Worm (Caenorhabditis elegans): Measurements from ENCODE around the gene twk-2.

twk-2 gene

ce11 chrII:4405358-4405757 lies 47.6 kb downstream of the twk-2 start, which contains the start of gene ZK430.5 (continued):
- TF ChIP-seq hmg-20 (GFP tag; IDR thresholded peaks at IDR 0.05) (no peak), nfyb-1 (GFP tag; IDR thresholded peaks at IDR 0.05) (no peak), efl-1 (GFP tag; optimal IDR thresholded peaks at IDR 0.05) (no peak)

- TF ChIP-seq tlf-1 (GFP tag; optimal IDR thresholded peaks at IDR 0.05) (no peak), tbx-9 (tag; optimal IDR thresholded peaks at IDR 0.05; ENCODE audit: borderline replicate concordance) (no peak), F49E8.2 (tag; optimal IDR thresholded peaks at IDR 0.05; ENCODE audit: insufficient read depth) (no peak), somi-1 (GFP tag; optimal IDR thresholded peaks at IDR 0.05) (no peak), nhr-27 (tag; optimal IDR thresholded peaks at IDR 0.05) (no peak), sptf-2 (GFP tag; optimal IDR thresholded peaks at IDR 0.05) (no peak), B0261.1 (tag; optimal IDR thresholded peaks at IDR 0.05) (no peak), dox-1 (GFP tag; IDR thresholded peaks at IDR 0.05) (no peak), lsy-27 (tag; optimal IDR thresholded peaks at IDR 0.05; ENCODE audit: borderline replicate concordance, insufficient read depth) (no peak), zim-3 (tag; optimal IDR thresholded peaks at IDR 0.05) (no peak), ekl-4 (GFP tag; IDR thresholded peaks at IDR 0.05) (no peak), madf-10 (tag; optimal IDR thresholded peaks at IDR 0.05) (no peak), lin-35 (GFP tag; optimal IDR thresholded peaks at IDR 0.05) (no peak), ceh-91 (GFP tag; IDR thresholded peaks at IDR 0.05) (no peak), attf-3 (GFP tag; conservative IDR thresholded peaks at IDR 0.05) (no peak), unc-62 (GFP tag; optimal IDR thresholded peaks at IDR 0.05) (no peak), madf-3 (GFP tag; IDR thresholded peaks at IDR 0.05) (no peak), ztf-18 (tag; optimal IDR thresholded peaks at IDR 0.05) (no peak), ztf-6 (GFP tag; IDR thresholded peaks at IDR 0.05) (no peak), snpc-4 (GFP tag; optimal IDR thresholded peaks at IDR 0.05) (no peak), snpc-4 (tag; optimal IDR thresholded peaks at IDR 0.05) (no peak)
These were observed 58.5 kb downstream of the twk-2 start for ce11 chrII:4394438-4394837.

ce11 chrII:4392526-4393057 lies 60.4 kb downstream of the twk-2 start, which contains the start of gene mlt-7:
TSS of gene mlt-7 (plus strand) at chrII:4393007.
- TF ChIP-seq die-1 (tag; optimal IDR thresholded peaks at IDR 0.05) (no peak), lin-26 (GFP tag; IDR thresholded peaks at IDR 0.05) (0 out of 2 replicates have a peak, but pooled peaks have one; percentile 38), K11D2.4 (GFP tag; IDR thresholded peaks at IDR 0.05) (no peak)
